Fruit fly (Drosophila melanogaster) ovary, adult (tissue): ENCODE measurements around the gene Reg-2.

Experiments used
- CG17801 ChIP-seq: fragments of 200-800 bp; optimal IDR thresholded peaks from 2 replicates; lab custom pipeline; 2019; ENCODE audit warnings: missing biosample characterization, mild to moderate bottlenecking, missing genetic modification characterization, moderate library complexity; ENCODE audit not compliant: partially characterized antibody

Reg-2 gene

DNA sequence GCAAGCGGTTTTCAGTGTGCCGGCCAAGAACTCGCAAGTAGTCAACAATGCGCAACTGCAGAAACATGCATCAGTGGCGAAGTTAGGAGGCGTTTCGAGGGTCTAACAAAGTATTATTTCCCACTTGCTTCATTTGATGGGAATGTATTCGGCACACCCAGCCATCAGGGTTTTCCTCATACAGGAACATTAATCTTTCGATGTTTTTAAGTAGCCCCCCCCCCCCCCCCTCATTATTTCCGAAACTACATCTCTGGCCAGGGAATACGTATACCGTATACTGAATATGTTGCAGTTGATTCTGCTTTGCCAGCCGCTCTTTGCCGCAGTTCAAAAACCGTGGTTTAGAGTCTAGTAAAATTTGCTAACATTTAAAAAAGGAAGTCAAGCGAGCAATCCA, 3.8 kb downstream of the Reg-2 start:
- TF ChIP-seq CG17801 (GFP tag; lab: Kevin White, UChicago): no peak

DNA sequence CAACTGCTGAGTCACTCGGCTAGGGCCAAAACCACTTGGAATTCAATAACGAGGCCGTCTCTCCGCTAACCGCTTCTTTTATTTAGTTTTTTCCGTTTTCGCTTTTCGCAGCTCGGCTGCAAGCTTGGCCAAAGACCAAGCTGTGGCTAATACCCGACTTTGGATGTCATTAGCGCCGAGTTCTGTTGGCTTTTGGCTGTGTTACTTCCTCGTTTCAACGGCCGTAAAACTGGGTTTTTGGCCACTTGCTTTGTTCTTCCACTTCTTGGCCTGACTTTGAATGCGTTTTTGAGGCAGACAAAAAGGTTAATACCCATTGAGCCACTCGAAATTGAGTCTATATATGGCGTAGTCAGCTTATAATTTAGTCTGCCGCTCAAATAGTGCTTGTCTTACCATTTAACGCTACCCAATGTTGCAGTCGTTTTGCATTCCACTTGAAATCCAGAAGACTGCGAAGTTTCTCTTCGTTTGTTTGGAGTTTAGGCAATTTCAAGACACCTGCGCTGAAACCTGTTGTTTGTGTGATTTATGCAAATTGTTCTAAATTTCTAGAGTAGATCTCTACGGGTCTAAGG, 4.7 kb downstream of the Reg-2 start:
- no peak for TF ChIP-seq CG17801 (GFP tag; lab: Kevin White, UChicago)

DNA sequence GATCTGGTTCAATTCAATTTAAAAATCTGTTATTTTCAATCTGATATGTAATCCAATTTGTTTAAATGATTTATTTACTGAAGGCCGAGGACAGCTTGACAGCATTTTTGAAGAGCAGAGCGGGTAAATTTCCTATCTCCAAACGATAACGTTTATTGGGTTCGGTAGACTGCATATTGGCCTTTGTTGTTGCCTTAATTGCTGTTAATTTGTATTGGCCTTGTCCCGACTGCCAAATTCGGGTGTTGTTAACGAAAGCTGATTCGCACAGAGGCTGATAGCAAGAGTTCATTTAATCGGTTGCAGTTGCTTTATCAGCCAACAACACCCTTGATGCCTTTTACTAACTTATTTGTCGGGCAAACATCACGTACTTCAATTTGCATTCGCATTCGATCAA, 5.3 kb downstream of the Reg-2 start:
- no peak for TF ChIP-seq CG17801 (GFP tag; lab: Kevin White, UChicago)

DNA sequence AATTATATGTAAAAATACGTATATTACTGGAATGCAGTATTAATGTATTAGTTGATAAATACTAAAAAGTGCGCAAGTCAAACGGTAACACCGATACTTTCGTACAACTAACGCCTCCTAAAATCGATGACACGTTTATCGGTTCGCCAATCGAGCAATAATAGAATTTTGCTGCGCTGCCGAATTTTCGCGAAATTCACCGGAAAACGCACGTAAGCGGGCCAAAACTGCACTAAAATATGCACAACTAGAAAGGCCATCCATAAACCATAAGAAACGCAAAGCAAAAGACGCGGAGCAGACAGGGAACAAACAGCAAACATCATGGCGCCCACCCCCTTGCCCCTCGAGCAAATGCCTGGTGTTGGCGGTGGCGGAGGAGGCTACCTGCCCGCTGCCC, 13.3 kb downstream of the Reg-2 start, which contains the start of gene MED14:
MED14 (plus strand) TSS at position 145 of the 400 bp plus-strand sequence.
- TF ChIP-seq CG17801 (GFP tag; lab: Kevin White, UChicago): peak; percentile 16

DNA sequence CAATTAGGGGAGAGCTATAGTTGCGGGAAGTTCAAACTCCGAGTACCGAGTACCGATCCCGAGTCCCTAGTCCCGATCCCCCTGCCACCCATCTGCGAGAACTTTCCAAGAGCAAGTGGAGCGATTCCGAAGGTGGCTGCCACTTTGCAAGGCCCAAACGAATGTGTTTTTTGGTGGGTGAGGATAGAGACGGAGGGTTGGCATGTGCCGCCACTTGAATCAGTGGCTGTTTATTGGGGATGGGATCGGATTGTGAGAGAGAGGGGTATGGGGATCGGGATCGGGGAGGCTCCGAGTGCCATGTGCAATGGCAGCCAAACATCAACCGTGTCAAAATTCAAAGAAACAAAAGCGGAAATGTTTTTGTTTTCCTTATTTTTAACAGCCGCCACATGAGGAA, 14.1 kb downstream of the Reg-2 start:
- no peak for TF ChIP-seq CG17801 (GFP tag; lab: Kevin White, UChicago)

DNA sequence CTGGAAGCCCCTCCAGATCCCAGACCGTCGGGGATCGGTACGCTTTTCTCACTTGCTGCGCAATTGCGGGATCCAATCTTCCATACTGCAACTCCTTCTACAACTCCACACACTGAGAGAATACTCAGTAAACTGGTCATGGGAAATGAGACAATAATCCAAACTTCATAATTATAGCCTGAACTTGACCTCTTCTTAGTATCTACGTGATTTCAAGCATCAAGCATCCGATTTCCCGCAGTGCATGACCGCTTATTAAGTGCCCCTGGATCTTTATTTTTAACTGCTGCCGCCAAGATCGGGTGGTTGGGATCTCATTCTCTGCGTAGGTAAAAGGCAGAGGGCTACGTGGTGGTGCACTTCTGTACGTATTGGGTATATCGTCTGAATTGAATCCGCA, 15.0 kb downstream of the Reg-2 start:
- no peak for TF ChIP-seq CG17801 (GFP tag; lab: Kevin White, UChicago)

DNA sequence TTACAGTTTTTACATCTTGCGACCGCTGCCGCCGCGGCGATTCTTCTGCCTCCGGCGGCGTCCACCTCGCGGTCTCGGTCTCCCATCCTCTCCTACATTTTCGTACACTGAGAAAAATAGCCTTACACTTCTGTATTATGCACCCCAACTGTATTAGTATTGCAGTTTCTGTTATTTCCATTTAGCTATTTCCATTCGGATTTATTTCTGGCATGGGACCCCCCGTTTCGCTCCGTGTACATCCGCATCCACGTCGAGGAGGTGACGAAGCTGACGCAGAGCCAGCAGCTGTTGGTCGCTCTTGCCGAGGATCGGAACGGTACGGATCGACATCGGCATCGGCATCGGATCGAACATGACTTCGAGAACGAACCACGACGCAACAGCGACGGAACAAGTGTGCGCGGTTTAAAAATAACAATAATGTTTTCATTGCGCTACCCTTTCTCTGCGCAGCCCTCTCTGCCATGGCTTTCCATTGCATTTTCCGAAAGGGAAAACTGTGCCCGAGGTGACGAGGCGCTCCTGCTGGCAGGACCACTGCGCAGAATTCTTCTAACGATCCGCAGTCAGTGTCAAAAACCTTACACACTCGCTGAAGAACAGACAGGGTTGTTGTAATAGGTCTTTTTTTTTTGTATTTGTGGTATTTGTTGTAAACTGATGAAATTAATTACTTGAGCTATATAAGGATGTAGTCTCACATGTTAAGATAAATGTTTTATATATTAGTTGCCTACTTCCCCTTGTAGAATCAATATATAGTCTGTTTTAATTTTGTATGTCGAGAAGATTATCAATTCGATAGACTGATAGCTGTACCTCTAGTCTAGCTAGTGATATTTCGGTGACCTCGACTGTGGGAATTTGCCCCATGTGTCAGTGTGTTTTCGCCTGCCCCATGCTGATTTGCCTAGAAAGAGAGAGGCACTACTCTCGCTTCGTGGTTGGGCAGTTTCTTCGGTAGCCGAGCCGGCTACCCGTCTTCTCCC, 16.8 kb downstream of the Reg-2 start:
- TF ChIP-seq CG17801 (GFP tag; lab: Kevin White, UChicago): no peak

DNA sequence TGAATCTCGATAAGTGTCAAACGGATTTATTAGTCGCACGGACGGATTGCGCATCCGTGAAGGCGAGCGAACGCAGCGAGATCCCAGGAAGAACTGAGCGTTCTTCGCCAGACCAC, 17.3 kb downstream of the Reg-2 start, which contains the start of gene Kah:
Kah (minus strand) TSS at position 101 of the 116 bp plus-strand sequence.
- no peak for TF ChIP-seq CG17801 (GFP tag; lab: Kevin White, UChicago)

DNA sequence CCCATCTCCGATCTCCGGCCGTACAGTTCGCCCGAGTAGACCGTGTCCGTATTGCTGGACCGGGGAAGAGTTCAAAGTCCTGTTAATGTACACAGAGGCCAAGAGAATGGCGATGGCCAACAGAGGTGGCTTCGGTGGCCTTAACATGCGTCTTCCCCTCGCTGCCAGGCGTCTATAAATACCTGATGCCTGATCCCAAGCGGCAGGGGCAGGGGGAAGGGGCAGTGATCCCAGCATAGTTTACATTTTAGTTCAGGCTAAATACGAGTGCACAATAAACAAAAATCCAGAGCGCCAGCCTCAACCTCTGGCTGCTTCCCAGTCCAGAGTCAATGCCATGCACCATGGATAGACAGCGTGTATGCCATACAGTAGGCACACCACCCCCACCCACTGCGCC, 18.5 kb downstream of the Reg-2 start:
- no peak for TF ChIP-seq CG17801 (GFP tag; lab: Kevin White, UChicago)

DNA sequence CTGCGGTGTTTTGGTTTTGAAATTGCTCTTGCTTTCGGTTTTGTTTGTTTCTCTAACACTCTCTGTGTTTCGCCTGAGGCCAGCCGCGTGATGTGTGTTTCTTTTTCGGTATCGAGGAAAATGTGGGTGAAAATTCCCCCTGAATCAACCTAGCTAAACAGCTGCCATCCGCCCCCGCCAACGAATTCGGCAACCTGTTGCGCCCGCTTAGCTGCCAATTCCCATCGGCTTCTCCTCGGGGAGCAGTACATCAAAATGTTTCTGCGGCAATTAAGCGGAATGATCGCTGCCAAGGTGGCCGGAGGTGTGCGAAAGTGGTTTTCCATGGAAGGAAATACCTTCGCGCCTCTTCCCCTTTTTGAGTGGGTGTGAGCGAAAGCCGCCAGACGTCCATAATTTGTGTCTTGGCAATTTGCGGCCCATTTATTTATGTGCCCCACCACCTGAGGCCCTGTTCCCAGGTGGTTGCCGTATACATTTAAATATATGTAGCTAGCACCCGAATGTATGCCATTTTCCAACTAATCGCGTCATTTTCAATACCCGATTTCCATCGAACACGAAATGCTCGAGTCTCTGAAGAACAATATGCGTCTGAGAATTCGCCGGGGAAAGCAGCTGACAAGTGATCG, 19.7 kb downstream of the Reg-2 start:
- TF ChIP-seq CG17801 (GFP tag; lab: Kevin White, UChicago): no peak

DNA sequence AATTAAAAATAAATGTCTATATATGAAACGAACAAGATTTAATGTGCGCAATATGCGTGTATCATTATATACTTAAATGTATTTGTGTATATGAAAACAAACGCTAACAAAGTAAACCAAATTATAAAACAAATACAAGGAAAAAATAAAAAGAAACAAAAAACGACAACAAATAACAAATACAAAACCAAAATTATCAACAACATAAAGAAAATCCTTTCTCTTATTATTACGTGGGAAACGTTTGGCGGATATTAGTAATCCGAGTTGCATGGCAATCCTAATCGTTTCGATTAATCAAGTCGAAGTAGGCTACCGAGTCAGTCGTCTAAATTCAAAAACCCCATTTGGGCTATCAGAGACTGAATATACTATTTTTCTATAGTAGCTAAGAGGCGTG, 25.3 kb downstream of the Reg-2 start, which contains the start of gene Ppm1:
Ppm1 (plus strand) TSS at position 301 of the 400 bp plus-strand sequence.
- TF ChIP-seq CG17801 (GFP tag; lab: Kevin White, UChicago): no peak

DNA sequence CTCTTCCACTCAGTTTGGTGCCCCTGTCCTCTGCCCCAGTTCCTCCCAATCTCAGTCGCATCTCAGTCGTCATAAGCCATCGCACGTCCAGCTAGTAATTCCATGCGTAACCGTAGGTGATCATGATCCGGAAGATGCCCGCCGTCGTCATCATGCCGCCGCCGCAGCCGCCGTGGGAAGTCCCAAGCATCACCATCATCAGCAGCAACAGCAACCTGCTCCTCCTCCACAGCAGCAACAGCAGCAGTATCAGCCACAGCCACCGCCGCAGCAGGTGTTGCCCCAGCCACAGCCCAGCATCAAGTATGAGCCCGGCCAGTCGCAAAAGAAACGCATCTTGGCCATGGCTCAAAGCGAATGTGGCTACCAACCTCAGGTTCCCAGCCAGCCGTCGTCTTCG, 33.4 kb downstream of the Reg-2 start:
- TF ChIP-seq CG17801 (GFP tag; lab: Kevin White, UChicago): no peak

DNA sequence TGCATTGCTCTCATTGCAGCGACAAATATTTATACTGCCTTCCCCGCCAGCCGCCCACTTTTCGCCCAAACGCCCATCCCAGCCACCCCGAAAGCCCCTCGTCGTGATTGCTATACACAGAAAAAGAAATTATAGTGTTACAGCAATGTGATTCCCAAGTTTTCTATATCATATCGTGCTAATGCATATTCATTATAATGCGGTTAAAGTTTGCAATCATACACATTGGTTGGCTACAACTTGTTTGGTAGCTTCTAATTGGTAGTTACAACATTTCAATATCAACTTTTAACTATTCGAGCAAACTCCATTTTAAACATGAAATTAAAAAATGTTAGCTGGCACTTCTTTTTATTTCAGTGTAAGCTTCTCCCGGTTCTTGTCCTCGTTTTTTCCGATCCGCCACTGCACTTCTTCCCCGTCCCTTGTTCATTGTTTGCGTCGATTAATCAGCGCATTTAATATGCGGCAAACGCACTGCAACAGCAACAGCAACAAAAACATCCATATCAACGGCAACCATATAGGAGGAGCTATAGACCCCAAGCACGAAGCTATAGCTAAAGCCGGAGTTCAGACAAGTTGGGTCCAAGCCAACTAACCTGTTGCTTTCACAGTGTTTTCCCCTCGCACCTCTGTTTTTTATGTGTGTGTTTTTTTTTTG, 40.3 kb downstream of the Reg-2 start:
- TF ChIP-seq CG17801 (GFP tag; lab: Kevin White, UChicago): peak; percentile 1

DNA sequence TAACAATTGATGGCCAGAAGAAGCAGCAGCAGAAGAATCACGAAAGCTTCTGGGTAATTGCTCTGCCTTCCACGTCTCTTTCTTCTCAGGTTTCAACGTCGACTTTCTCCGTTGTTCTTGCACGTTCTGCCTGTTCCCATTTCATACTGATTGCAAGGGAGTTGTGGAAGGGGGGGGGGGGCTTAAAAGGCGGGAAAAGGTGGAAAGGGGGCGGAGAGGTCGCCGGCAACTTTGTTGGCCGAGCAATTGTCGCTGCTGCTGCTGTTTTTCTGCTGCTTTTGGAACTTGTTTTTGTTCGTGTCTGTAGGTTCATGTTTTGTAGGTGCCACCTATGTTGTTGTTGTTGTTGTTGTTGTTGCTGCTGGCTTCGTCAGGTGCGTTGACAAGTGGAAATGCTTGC, 40.8 kb downstream of the Reg-2 start:
- no peak for TF ChIP-seq CG17801 (GFP tag; lab: Kevin White, UChicago)

DNA sequence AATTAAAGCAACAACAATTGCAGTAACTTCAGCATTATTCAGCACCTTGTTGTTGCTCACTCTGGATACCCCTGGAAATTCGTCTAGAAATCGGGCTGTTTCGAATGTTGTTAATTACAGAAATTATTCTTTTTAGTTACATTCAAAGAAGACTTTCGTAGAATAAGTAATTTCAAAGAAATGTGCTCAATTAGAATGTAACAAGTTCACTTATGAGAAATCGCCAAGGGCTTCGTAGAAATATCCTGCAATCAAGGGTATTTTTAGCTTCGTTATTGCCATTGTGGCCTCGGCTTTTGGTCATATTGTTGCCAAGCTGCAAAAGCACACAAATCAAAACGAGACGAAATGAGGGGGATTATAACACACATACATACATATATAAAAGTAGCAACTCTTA, 42.4 kb downstream of the Reg-2 start:
- peak; percentile 82 for TF ChIP-seq CG17801 (GFP tag; lab: Kevin White, UChicago)
